Fruit fly (Drosophila melanogaster) whole organism, embryonic: ENCODE results near the gene cu.

ENCODE experiments used
- Aef1 ChIP-seq: fragments of 200-800 bp; sonication (Bioruptor generic); IDR thresholded peaks from 3 replicates; pipeline ENCODE4 v1.3.6; 2022; ENCODE audit warnings: missing biosample characterization, missing genetic modification characterization
- C15 ChIP-seq: fragments of 200-800 bp; sonication (Bioruptor generic); IDR thresholded peaks from 3 replicates; pipeline ENCODE4 v1.3.6; 2022; ENCODE audit warnings: missing biosample characterization, missing genetic modification characterization
- CG10147 ChIP-seq: fragments of 200-800 bp; sonication (Bioruptor generic); optimal IDR thresholded peaks from 2 replicates; lab custom pipeline; 2019; ENCODE audit warnings: missing biosample characterization, mild to moderate bottlenecking, missing genetic modification characterization, moderate library complexity
- CG1024 ChIP-seq: fragments of 200-800 bp; sonication (Bioruptor generic); IDR thresholded peaks from 2 replicates; pipeline ENCODE4 v1.3.6; 2022; ENCODE audit warnings: missing biosample characterization, missing genetic modification characterization
- CG11085 ChIP-seq: fragments of 200-800 bp; sonication (Bioruptor generic); IDR thresholded peaks from 2 replicates; pipeline ENCODE4 v1.3.6; 2022; ENCODE audit warnings: missing biosample characterization, missing genetic modification characterization
- CG12236 ChIP-seq: fragments of 200-800 bp; sonication (Bioruptor generic); optimal IDR thresholded peaks from 2 replicates; lab custom pipeline; 2016; ENCODE audit warnings: missing biosample characterization, missing genetic modification characterization
- CG14710 ChIP-seq: fragments of 200-800 bp; sonication (Bioruptor generic); optimal IDR thresholded peaks from 3 replicates; lab custom pipeline; 2019; ENCODE audit warnings: missing biosample characterization, mild to moderate bottlenecking, missing genetic modification characterization, moderate library complexity
- CG15011 ChIP-seq: fragments of 200-800 bp; sonication (Bioruptor generic); optimal IDR thresholded peaks from 3 replicates; lab custom pipeline; 2018; ENCODE audit warnings: missing biosample characterization, mild to moderate bottlenecking, missing genetic modification characterization
- CG15479 ChIP-seq: fragments of 200-800 bp; sonication (Bioruptor generic); optimal IDR thresholded peaks from 3 replicates; lab custom pipeline; 2019; ENCODE audit warnings: missing biosample characterization, mild to moderate bottlenecking, missing genetic modification characterization, moderate library complexity
- CG1603 ChIP-seq: fragments of 200-800 bp; sonication (Bioruptor generic); optimal IDR thresholded peaks from 2 replicates; lab custom pipeline; 2019; ENCODE audit warnings: missing biosample characterization, mild to moderate bottlenecking, missing genetic modification characterization, moderate library complexity
- CG17802 ChIP-seq: fragments of 200-800 bp; sonication (Bioruptor generic); optimal IDR thresholded peaks from 2 replicates; lab custom pipeline; 2018; ENCODE audit warnings: missing biosample characterization, mild to moderate bottlenecking, missing genetic modification characterization, moderate library complexity
- CG2116 ChIP-seq: fragments of 200-800 bp; sonication (Bioruptor generic); optimal IDR thresholded peaks from 3 replicates; lab custom pipeline; 2018; ENCODE audit warnings: missing biosample characterization, mild to moderate bottlenecking, missing genetic modification characterization
- CG30403 ChIP-seq: fragments of 200-800 bp; sonication (Bioruptor generic); optimal IDR thresholded peaks from 3 replicates; lab custom pipeline; 2016; ENCODE audit warnings: missing biosample characterization, missing genetic modification characterization
- CG34422 ChIP-seq: fragments of 200-800 bp; sonication (Bioruptor generic); IDR thresholded peaks from 3 replicates; pipeline ENCODE4 v1.3.6; 2022; ENCODE audit warnings: missing biosample characterization, missing genetic modification characterization
- CG4404 ChIP-seq: fragments of 200-800 bp; sonication (Bioruptor generic); IDR thresholded peaks from 2 replicates; pipeline ENCODE4 v1.3.6; 2022; ENCODE audit warnings: missing biosample characterization, missing genetic modification characterization
- CG4424 ChIP-seq: fragments of 200-800 bp; sonication (Bioruptor generic); optimal IDR thresholded peaks from 3 replicates; lab custom pipeline; 2016; ENCODE audit warnings: missing biosample characterization, missing genetic modification characterization
- CG4707 ChIP-seq: fragments of 200-800 bp; sonication (Bioruptor generic); optimal IDR thresholded peaks from 2 replicates; lab custom pipeline; 2018; ENCODE audit warnings: missing biosample characterization, mild to moderate bottlenecking, missing genetic modification characterization, moderate library complexity
- CG7928 ChIP-seq: fragments of 200-800 bp; sonication (Bioruptor generic); optimal IDR thresholded peaks from 2 replicates; lab custom pipeline; 2017; ENCODE audit warnings: missing biosample characterization, mild to moderate bottlenecking, missing genetic modification characterization
- CG7963 ChIP-seq: fragments of 200-800 bp; sonication (Bioruptor generic); IDR thresholded peaks from 3 replicates; pipeline ENCODE4 v1.3.6; 2022; ENCODE audit warnings: missing biosample characterization, missing genetic modification characterization; ENCODE audit not compliant: partially characterized antibody
- CG8388 ChIP-seq: fragments of 200-800 bp; sonication (Bioruptor generic); optimal IDR thresholded peaks from 2 replicates; lab custom pipeline; 2019; ENCODE audit warnings: missing biosample characterization, mild to moderate bottlenecking, missing genetic modification characterization, moderate library complexity
- CG9437 ChIP-seq: fragments of 200-800 bp; sonication (Bioruptor generic); optimal IDR thresholded peaks from 2 replicates; lab custom pipeline; 2018; ENCODE audit warnings: missing biosample characterization, mild to moderate bottlenecking, missing genetic modification characterization
- CG9797 ChIP-seq: fragments of 200-800 bp; sonication (Bioruptor generic); optimal IDR thresholded peaks from 3 replicates; lab custom pipeline; 2018; ENCODE audit warnings: missing biosample characterization, mild to moderate bottlenecking, missing genetic modification characterization
- CoRest ChIP-seq: fragments of 200-800 bp; sonication (Bioruptor generic); optimal IDR thresholded peaks from 3 replicates; lab custom pipeline; 2018; ENCODE audit warnings: missing biosample characterization, mild to moderate bottlenecking, missing genetic modification characterization, moderate library complexity
- D19A ChIP-seq: fragments of 200-800 bp; optimal IDR thresholded peaks from 3 replicates; lab custom pipeline; 2019; ENCODE audit warnings: missing biosample characterization, mild to moderate bottlenecking, missing genetic modification characterization, moderate library complexity
- Dbx ChIP-seq: fragments of 200-800 bp; sonication (Bioruptor generic); IDR thresholded peaks from 3 replicates; pipeline ENCODE4 v1.3.6; 2022; ENCODE audit warnings: missing biosample characterization, missing genetic modification characterization
- Doc2 ChIP-seq: fragments of 200-800 bp; sonication (Bioruptor generic); IDR thresholded peaks from 2 replicates; pipeline ENCODE4 v1.3.6; 2022; ENCODE audit warnings: missing biosample characterization, missing genetic modification characterization
- E2f2 ChIP-seq: fragments of 200-800 bp; sonication (Bioruptor generic); IDR thresholded peaks from 2 replicates; pipeline ENCODE4 v1.3.6; 2022; ENCODE audit warnings: missing biosample characterization, missing genetic modification characterization
- Ets97D ChIP-seq: fragments of 200-800 bp; sonication (Bioruptor generic); optimal IDR thresholded peaks from 3 replicates; lab custom pipeline; 2016; ENCODE audit warnings: missing biosample characterization, missing genetic modification characterization
- Gsc ChIP-seq: fragments of 200-800 bp; sonication (Bioruptor generic); IDR thresholded peaks from 2 replicates; pipeline ENCODE4 v1.3.6; 2022; ENCODE audit warnings: missing biosample characterization, missing genetic modification characterization
- HmgZ ChIP-seq: fragments of 200-800 bp; sonication (Bioruptor generic); optimal IDR thresholded peaks from 2 replicates; lab custom pipeline; 2018; ENCODE audit warnings: missing biosample characterization, mild to moderate bottlenecking, missing genetic modification characterization
- Lhr ChIP-seq: fragments of 200-800 bp; sonication (Bioruptor generic); optimal IDR thresholded peaks from 3 replicates; lab custom pipeline; 2017; ENCODE audit warnings: mild to moderate bottlenecking, missing biosample characterization, missing genetic modification reagents, missing genetic modification characterization
- MESR4 ChIP-seq: fragments of 200-800 bp; sonication (Bioruptor generic); optimal IDR thresholded peaks from 2 replicates; lab custom pipeline; 2018; ENCODE audit warnings: missing biosample characterization, mild to moderate bottlenecking, missing genetic modification characterization, moderate library complexity
- NC2β ChIP-seq: fragments of 200-800 bp; sonication (Bioruptor generic); optimal IDR thresholded peaks from 2 replicates; lab custom pipeline; 2016; ENCODE audit warnings: missing biosample characterization, missing genetic modification characterization
- Optix ChIP-seq: fragments of 200-800 bp; sonication (Bioruptor generic); IDR thresholded peaks from 3 replicates; pipeline ENCODE4 v1.3.6; 2022; ENCODE audit warnings: missing biosample characterization, missing genetic modification characterization
- PHDP ChIP-seq: fragments of 200-800 bp; sonication (Bioruptor generic); optimal IDR thresholded peaks from 3 replicates; lab custom pipeline; 2018; ENCODE audit warnings: missing biosample characterization, mild to moderate bottlenecking, missing genetic modification characterization, moderate library complexity
- YL-1 ChIP-seq: fragments of 200-800 bp; sonication (Bioruptor generic); optimal IDR thresholded peaks from 3 replicates; lab custom pipeline; 2017; ENCODE audit warnings: missing biosample characterization, mild to moderate bottlenecking, missing genetic modification characterization
- bcd ChIP-seq: fragments of 200-800 bp; sonication (Bioruptor generic); optimal IDR thresholded peaks from 2 replicates; lab custom pipeline; 2017; ENCODE audit warnings: missing biosample characterization, mild to moderate bottlenecking, missing genetic modification characterization
- crp ChIP-seq, 2 experiments: fragments of 200-800 bp; sonication (Bioruptor generic); optimal IDR thresholded peaks; 2 replicates in 1 of 2; 3 replicates in 1 of 2; lab custom pipeline; 2017; ENCODE audit warnings: missing biosample characterization in 2 of 2, missing genetic modification characterization in 2 of 2, mild to moderate bottlenecking in 1 of 2, moderate library complexity in 1 of 2
- dati ChIP-seq: fragments of 200-800 bp; sonication (Bioruptor generic); IDR thresholded peaks from 2 replicates; pipeline ENCODE4 v1.3.6; 2022; ENCODE audit warnings: missing biosample characterization, missing genetic modification characterization
- esg ChIP-seq: fragments of 200-800 bp; sonication (Bioruptor generic); conservative IDR thresholded peaks from 2 replicates; pipeline ENCODE4 v1.3.6; 2022; ENCODE audit warnings: missing biosample characterization, missing genetic modification characterization
- gfzf ChIP-seq: fragments of 200-800 bp; sonication (Bioruptor generic); optimal IDR thresholded peaks from 2 replicates; lab custom pipeline; 2016; ENCODE audit warnings: missing biosample characterization, mild to moderate bottlenecking, missing genetic modification characterization, moderate library complexity
- grau ChIP-seq: fragments of 200-800 bp; optimal IDR thresholded peaks from 3 replicates; lab custom pipeline; 2019; ENCODE audit warnings: missing biosample characterization, mild to moderate bottlenecking, missing genetic modification characterization, moderate library complexity
- h ChIP-seq: fragments of >200 bp; optimal IDR thresholded peaks from 2 replicates; lab custom pipeline; 2017
- kah ChIP-seq: fragments of 200-800 bp; sonication (Bioruptor generic); optimal IDR thresholded peaks from 2 replicates; lab custom pipeline; 2018; ENCODE audit warnings: missing biosample characterization, mild to moderate bottlenecking, missing genetic modification characterization
- lmd ChIP-seq: fragments of 200-800 bp; sonication (Bioruptor generic); IDR thresholded peaks from 2 replicates; pipeline ENCODE4 v1.3.6; 2022; ENCODE audit warnings: missing biosample characterization, missing genetic modification characterization
- nerfin-1 ChIP-seq: fragments of 200-800 bp; sonication (Bioruptor generic); optimal IDR thresholded peaks from 3 replicates; lab custom pipeline; 2019; ENCODE audit warnings: missing biosample characterization, mild to moderate bottlenecking, missing genetic modification characterization, moderate library complexity
- pzg ChIP-seq: fragments of 200-800 bp; sonication (Bioruptor generic); optimal IDR thresholded peaks from 3 replicates; lab custom pipeline; 2018; ENCODE audit warnings: missing biosample characterization, mild to moderate bottlenecking, missing genetic modification characterization, moderate library complexity
- shn ChIP-seq: fragments of 200-800 bp; sonication (Bioruptor generic); optimal IDR thresholded peaks from 3 replicates; lab custom pipeline; 2016; ENCODE audit warnings: missing biosample characterization, missing genetic modification characterization
- sqz ChIP-seq: fragments of 200-800 bp; sonication (Bioruptor generic); optimal IDR thresholded peaks from 3 replicates; lab custom pipeline; 2018; ENCODE audit warnings: missing biosample characterization, mild to moderate bottlenecking, missing genetic modification characterization
- usp ChIP-seq: fragments of >200 bp; optimal IDR thresholded peaks from 2 replicates; lab custom pipeline; 2017; ENCODE audit warnings: missing biosample characterization, missing genetic modification characterization

Gene cu

dm6 chr3R:11231705-11232261, 34.4 kb downstream of the cu start, which contains the start of the genes CG17187 and Dph3 (continued):
- no peak for TF ChIP-seq CG15011 (GFP tag; lab: Kevin White, UChicago)
- TF ChIP-seq CG2116 (GFP tag; lab: Kevin White, UChicago), result no peak
- TF ChIP-seq D19A (tag; lab: Kevin White, UChicago), result no peak
- no peak for TF ChIP-seq Dbx
- no peak for TF ChIP-seq kah (GFP tag; lab: Kevin White, UChicago)
- TF ChIP-seq CG4404 (GFP tag; lab: Robert Waterston, UW), result no peak
- no peak for TF ChIP-seq sqz (GFP tag; lab: Kevin White, UChicago)
- no peak for TF ChIP-seq shn
- no peak for TF ChIP-seq CG30403
- peak; percentile 71 to 91 for TF ChIP-seq crp (GFP tag; optimal IDR thresholded peaks at IDR 0.05; lab: Kevin White, UChicago)
- TF ChIP-seq PHDP (tag; lab: Kevin White, UChicago), result no peak
- no peak for TF ChIP-seq CG7928

- TF ChIP-seq YL-1 (GFP tag; lab: Kevin White, UChicago) (peak; percentile 55), CG34422 (GFP tag; lab: Robert Waterston, UW) (peak; percentile 53; the same call in 1 of the 3 replicates), HmgZ (tag; lab: Kevin White, UChicago) (peak; percentile 35), nerfin-1 (tag; lab: Kevin White, UChicago) (peak; percentile 9), CG4424 (GFP tag; lab: Kevin White, UChicago) (no peak), CG12236 (GFP tag; lab: Kevin White, UChicago) (no peak), gfzf (GFP tag; lab: Kevin White, UChicago) (peak; percentile 95), CG11085 (GFP tag; lab: Robert Waterston, UW) (no peak), usp (no peak), pzg (peak; percentile 89), CG14710 (peak; percentile 93), dati (GFP tag; lab: Robert Waterston, UW) (no peak), CG15479 (no peak), Gsc (no peak), C15 (GFP tag; lab: Robert Waterston, UW) (no peak), CG17802 (peak; percentile 5), grau (tag; lab: Kevin White, UChicago) (peak; percentile 20), CG8388 (GFP tag; lab: Kevin White, UChicago) (peak; percentile 54), bcd (GFP tag; lab: Kevin White, UChicago) (no peak), h (lab: Kevin White, UChicago) (no peak), Ets97D (GFP tag; lab: Kevin White, UChicago) (peak; percentile 53), Aef1 (GFP tag; lab: Robert Waterston, UW) (no peak), CG1024 (GFP tag; lab: Robert Waterston, UW) (no peak), lmd (GFP tag; lab: Robert Waterston, UW) (no peak), CG1603 (tag; lab: Kevin White, UChicago) (peak; percentile 67), CG9797 (GFP tag; lab: Kevin White, UChicago) (peak; percentile 92), esg (GFP tag; lab: Robert Waterston, UW) (no peak), CG9437 (GFP tag; lab: Kevin White, UChicago) (no peak), CG7963 (GFP tag; lab: Robert Waterston, UW) (no peak), CG4707 (GFP tag; lab: Kevin White, UChicago) (no peak), Optix (no peak), MESR4 (peak; percentile 73), NC2β (GFP tag; lab: Kevin White, UChicago) (no peak), CoRest (tag; lab: Kevin White, UChicago) (peak; percentile 52), Lhr (GFP tag; lab: Kevin White, UChicago) (peak; percentile 72), Doc2 (GFP tag; lab: Robert Waterston, UW) (no peak), CG10147 (GFP tag; lab: Kevin White, UChicago) (no peak), E2f2 (GFP tag; lab: Robert Waterston, UW) (peak; percentile 58)
Measured at dm6 chr3R:11234918-11235371, 37.6 kb downstream of the cu start, which contains the start of the genes Arfip and CG17721. TSS of gene Arfip (minus strand) at chr3R:11235013. TSS of gene CG17721 (plus strand) at chr3R:11235140.
